Fruit fly (Drosophila melanogaster) whole organism, adult: ENCODE measurements around the gene CG6443.

Experiments
- CG1620 ChIP-seq: fragments of 200-800 bp; sonication (Bioruptor generic); optimal IDR thresholded peaks from 2 replicates; lab custom pipeline; 2016; ENCODE audit warnings: missing biosample characterization, missing genetic modification characterization
- CG33017 ChIP-seq: fragments of 200-800 bp; sonication (Bioruptor generic); optimal IDR thresholded peaks from 2 replicates; lab custom pipeline; 2018; ENCODE audit warnings: missing biosample characterization, mild to moderate bottlenecking, missing genetic modification characterization, moderate library complexity
- CG7045 ChIP-seq: fragments of 200-800 bp; sonication (Bioruptor generic); optimal IDR thresholded peaks from 2 replicates; lab custom pipeline; 2017; ENCODE audit warnings: missing biosample characterization, mild to moderate bottlenecking, missing genetic modification characterization
- Clk ChIP-seq: fragments of 200-800 bp; sonication (Bioruptor generic); optimal IDR thresholded peaks from 2 replicates; lab custom pipeline; 2017; ENCODE audit warnings: missing biosample characterization, missing genetic modification characterization
- Crg-1 ChIP-seq: fragments of 200-800 bp; sonication (Bioruptor generic); optimal IDR thresholded peaks from 2 replicates; lab custom pipeline; 2016; ENCODE audit warnings: missing biosample characterization, missing genetic modification characterization
- Hr96 ChIP-seq: fragments of 200-800 bp; sonication (Bioruptor generic); optimal IDR thresholded peaks from 2 replicates; lab custom pipeline; 2016; ENCODE audit warnings: missing biosample characterization, missing genetic modification characterization
- kay ChIP-seq: fragments of 200-800 bp; sonication (Bioruptor generic); peaks from one replicate; lab custom pipeline; 2016; ENCODE audit warnings: missing biosample characterization, missing genetic modification characterization, borderline replicate concordance
- pad ChIP-seq: fragments of 200-800 bp; sonication (Bioruptor generic); optimal IDR thresholded peaks from 3 replicates; lab custom pipeline; 2017; ENCODE audit warnings: missing biosample characterization, missing genetic modification characterization, mild to moderate bottlenecking, moderate library complexity, missing genetic modification reagents
- toe ChIP-seq: fragments of 200-800 bp; sonication (Bioruptor generic); optimal IDR thresholded peaks from 2 replicates; lab custom pipeline; 2016; ENCODE audit warnings: missing biosample characterization, missing genetic modification characterization

DNA sequence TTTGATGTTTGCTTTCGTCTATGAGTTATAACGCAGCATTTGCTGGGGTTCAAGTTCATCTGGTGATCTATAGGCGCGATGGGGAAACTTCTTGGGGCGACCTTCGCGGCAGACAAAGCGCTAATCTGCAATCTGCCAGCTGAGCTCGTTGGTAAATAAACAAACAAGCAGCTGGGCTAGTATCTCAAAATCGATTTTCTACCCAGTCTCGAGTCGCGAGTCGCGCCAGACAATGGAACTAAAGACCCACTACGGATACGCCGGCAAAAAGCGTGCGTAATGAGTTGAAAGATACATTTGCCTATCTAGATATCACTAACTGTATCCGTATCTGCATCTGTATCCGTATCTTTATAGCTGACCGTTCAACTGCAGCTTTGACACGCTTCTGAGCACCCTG is 24.8 kb downstream of the CG6443 start:
- TF ChIP-seq CG1620 (GFP tag; lab: Kevin White, UChicago) = no peak
- no peak for TF ChIP-seq Crg-1
- no peak for TF ChIP-seq kay (GFP tag; lab: Kevin White, UChicago)
- TF ChIP-seq Hr96 = no peak
- no peak for TF ChIP-seq CG33017 (tag; lab: Kevin White, UChicago)
- no peak for TF ChIP-seq Clk (GFP tag; lab: Kevin White, UChicago)
- TF ChIP-seq CG7045 = no peak
- TF ChIP-seq pad (GFP tag; lab: Kevin White, UChicago) = no peak
- no peak for TF ChIP-seq toe (GFP tag; lab: Kevin White, UChicago)
